Worm (Caenorhabditis elegans) whole organism, young adult: Measurements from ENCODE around the gene ZK1307.1.

Experiments used
- B0035.1 ChIP-seq: sonication (generic microtip); optimal IDR thresholded peaks from 2 replicates; lab custom pipeline; 2016; ENCODE audit warnings: missing genetic modification characterization, mild to moderate bottlenecking, missing compliant biosample characterization, missing genotype, missing genetic modification reagents
- C06A6.2 ChIP-seq: fragments of 200-800 bp; sonication (Bioruptor generic); conservative IDR thresholded peaks from 2 replicates; pipeline ENCODE4 v1.3.6; 2022; ENCODE audit warnings: missing genetic modification characterization, missing compliant biosample characterization
- F10E7.11 ChIP-seq: sonication (generic microtip); optimal IDR thresholded peaks from 2 replicates; lab custom pipeline; 2017; ENCODE audit warnings: mild to moderate bottlenecking, missing genetic modification characterization, moderate library complexity, missing compliant biosample characterization
- F37B4.10 ChIP-seq: fragments of 200-800 bp; sonication (Bioruptor generic); IDR thresholded peaks from 2 replicates; pipeline ENCODE4 v1.3.6; 2022; ENCODE audit warnings: missing genetic modification characterization, missing compliant biosample characterization
- K11D2.4 ChIP-seq: fragments of 200-800 bp; sonication (Bioruptor generic); IDR thresholded peaks from 2 replicates; pipeline ENCODE4 v1.3.6; 2022; ENCODE audit warnings: missing genetic modification reagents, missing genetic modification characterization, missing compliant biosample characterization
- Y53G8AR.9 ChIP-seq: fragments of 200-800 bp; sonication (Bioruptor generic); conservative IDR thresholded peaks from 2 replicates; pipeline ENCODE4 v1.3.6; 2022; ENCODE audit warnings: missing genetic modification reagents, missing genetic modification characterization, missing compliant biosample characterization
- Y67H2A.10 ChIP-seq: fragments of 200-800 bp; sonication (Bioruptor generic); conservative IDR thresholded peaks from 2 replicates; pipeline ENCODE4 v1.3.6; 2022; ENCODE audit warnings: missing genetic modification reagents, missing genetic modification characterization, missing compliant biosample characterization
- Y95B8A.8 ChIP-seq: fragments of 200-800 bp; sonication (Bioruptor generic); IDR thresholded peaks from 2 replicates; pipeline ENCODE4 v1.3.6; 2022; ENCODE audit warnings: missing genetic modification reagents, missing genetic modification characterization, missing compliant biosample characterization
- ZK185.1 ChIP-seq: sonication (generic microtip); optimal IDR thresholded peaks from 2 replicates; lab custom pipeline; 2016; ENCODE audit warnings: mild to moderate bottlenecking, missing genetic modification characterization, missing compliant biosample characterization; ENCODE audit not compliant: poor library complexity, severe bottlenecking
- akir-1 ChIP-seq: fragments of 200-800 bp; sonication (Bioruptor generic); optimal IDR thresholded peaks from 2 replicates; lab custom pipeline; 2018; ENCODE audit warnings: mild to moderate bottlenecking, missing genetic modification characterization, moderate library complexity, missing compliant biosample characterization
- ama-1 ChIP-seq, 3 experiments: fragments of 150-350 bp in 1 of 3; sonication (generic microtip) in 2 of 3; optimal IDR thresholded peaks; 2 replicates each; lab custom pipeline; 2014 to 2018; ENCODE audit warnings: missing biosample characterization in 2 of 3, missing genetic modification characterization in 2 of 3, missing genetic modification reagents in 2 of 3
- cebp-1 ChIP-seq, 2 experiments: fragments of 200-800 bp in 1 of 2; sonication (Bioruptor generic) in 1 of 2; sonication (generic microtip) in 1 of 2; IDR thresholded peaks in 1 of 2; optimal IDR thresholded peaks in 1 of 2; 2 replicates each; pipeline versions ENCODE4 v1.3.6 to Lab custom; 2017 to 2022; ENCODE audit warnings: missing compliant biosample characterization in 2 of 2, missing genetic modification characterization in 2 of 2, mild to moderate bottlenecking in 1 of 2, missing genetic modification reagents in 1 of 2, moderate library complexity in 1 of 2
- ceh-91 ChIP-seq: fragments of 200-800 bp; sonication (Bioruptor generic); IDR thresholded peaks from 2 replicates; pipeline ENCODE4 v1.3.6; 2022; ENCODE audit warnings: missing genetic modification reagents, missing genetic modification characterization, missing compliant biosample characterization
- chd-7 ChIP-seq: sonication (generic microtip); optimal IDR thresholded peaks from 2 replicates; lab custom pipeline; 2016; ENCODE audit warnings: mild to moderate bottlenecking, missing genetic modification characterization, moderate library complexity, missing compliant biosample characterization
- die-1 ChIP-seq: sonication (generic microtip); optimal IDR thresholded peaks from 2 replicates; lab custom pipeline; 2016; ENCODE audit warnings: missing genotype, mild to moderate bottlenecking, missing genetic modification characterization, missing compliant biosample characterization
- efl-1 ChIP-seq: fragments of 150-350 bp; optimal IDR thresholded peaks from 2 replicates; lab custom pipeline; 2014; ENCODE audit warnings: missing biosample characterization, missing genetic modification reagents, missing genetic modification characterization
- ets-4 ChIP-seq: fragments of 200-800 bp; sonication (Bioruptor generic); optimal IDR thresholded peaks from 2 replicates; lab custom pipeline; 2018; ENCODE audit warnings: mild to moderate bottlenecking, missing genetic modification characterization, missing compliant biosample characterization
- fkh-3 ChIP-seq: sonication (generic microtip); optimal IDR thresholded peaks from 2 replicates; lab custom pipeline; 2016; ENCODE audit warnings: mild to moderate bottlenecking, missing genetic modification characterization, missing compliant biosample characterization
- hrde-1 ChIP-seq: sonication (generic microtip); optimal IDR thresholded peaks from 2 replicates; lab custom pipeline; 2016; ENCODE audit warnings: missing genetic modification characterization, mild to moderate bottlenecking, missing compliant biosample characterization, moderate library complexity, missing genotype, missing genetic modification reagents, borderline replicate concordance
- let-526 ChIP-seq: fragments of 200-800 bp; sonication (Bioruptor generic); IDR thresholded peaks from 2 replicates; pipeline ENCODE4 v1.3.6; 2022; ENCODE audit warnings: missing genetic modification reagents, missing genetic modification characterization, missing compliant biosample characterization
- let-607 ChIP-seq, 2 experiments: fragments of 200-800 bp in 1 of 2; sonication (Bioruptor generic) in 1 of 2; sonication (generic microtip) in 1 of 2; optimal IDR thresholded peaks; 2 replicates each; lab custom pipeline; 2016 to 2018; ENCODE audit warnings: mild to moderate bottlenecking in 2 of 2, missing compliant biosample characterization in 2 of 2, missing genetic modification characterization in 2 of 2, moderate library complexity in 2 of 2, missing genotype in 1 of 2
- lin-26 ChIP-seq: fragments of 200-800 bp; sonication (Bioruptor generic); IDR thresholded peaks from 2 replicates; pipeline ENCODE4 v1.3.6; 2022; ENCODE audit warnings: missing genetic modification reagents, missing genetic modification characterization, missing compliant biosample characterization
- lin-35 ChIP-seq, 3 experiments: fragments of 150-350 bp in 2 of 3; sonication (generic microtip) in 1 of 3; optimal IDR thresholded peaks; 2 replicates each; lab custom pipeline; 2014 to 2018; ENCODE audit warnings: missing biosample characterization in 3 of 3, missing genetic modification characterization in 3 of 3, missing genetic modification reagents in 3 of 3
- lsy-27 ChIP-seq: sonication (generic microtip); optimal IDR thresholded peaks from 2 replicates; lab custom pipeline; 2017; ENCODE audit warnings: missing genetic modification characterization, mild to moderate bottlenecking, missing compliant biosample characterization, antibody characterized with exemption, missing genotype, borderline replicate concordance; ENCODE audit not compliant: insufficient read depth
- madf-10 ChIP-seq: sonication (generic microtip); optimal IDR thresholded peaks from 2 replicates; lab custom pipeline; 2016; ENCODE audit warnings: mild to moderate bottlenecking, missing genetic modification characterization, missing compliant biosample characterization
- madf-6 ChIP-seq: fragments of 200-800 bp; sonication (Bioruptor generic); IDR thresholded peaks from 2 replicates; pipeline ENCODE4 v1.3.6; 2022; ENCODE audit warnings: missing genetic modification reagents, missing genetic modification characterization, missing compliant biosample characterization
- mes-4 ChIP-seq: sonication (generic microtip); optimal IDR thresholded peaks from 2 replicates; lab custom pipeline; 2016; ENCODE audit warnings: missing genotype, missing genetic modification characterization, missing compliant biosample characterization
- mxl-1 ChIP-seq: sonication (generic microtip); optimal IDR thresholded peaks from 2 replicates; lab custom pipeline; 2016; ENCODE audit warnings: missing genetic modification characterization, missing compliant biosample characterization
- nfyb-1 ChIP-seq: fragments of 200-800 bp; sonication (Bioruptor generic); IDR thresholded peaks from 2 replicates; pipeline ENCODE4 v1.3.6; 2022; ENCODE audit warnings: missing genetic modification reagents, missing genetic modification characterization, missing compliant biosample characterization
- nhr-179 ChIP-seq: sonication (generic microtip); optimal IDR thresholded peaks from 2 replicates; lab custom pipeline; 2016; ENCODE audit warnings: mild to moderate bottlenecking, missing genetic modification characterization, missing compliant biosample characterization
- nhr-27 ChIP-seq: fragments of 200-800 bp; sonication (Bioruptor generic); optimal IDR thresholded peaks from 2 replicates; lab custom pipeline; 2018; ENCODE audit warnings: mild to moderate bottlenecking, missing genetic modification characterization, moderate library complexity, missing compliant biosample characterization
- nhr-80 ChIP-seq: sonication (generic microtip); optimal IDR thresholded peaks from 2 replicates; lab custom pipeline; 2016; ENCODE audit warnings: missing genetic modification characterization, missing compliant biosample characterization
- pbrm-1 ChIP-seq: fragments of 200-800 bp; sonication (Bioruptor generic); IDR thresholded peaks from 2 replicates; pipeline ENCODE4 v1.3.6; 2022; ENCODE audit warnings: missing genetic modification reagents, missing genetic modification characterization, missing compliant biosample characterization
- rcor-1 ChIP-seq: fragments of 200-800 bp; sonication (Bioruptor generic); IDR thresholded peaks from 2 replicates; pipeline ENCODE4 v1.3.6; 2022; ENCODE audit warnings: missing genetic modification reagents, missing genetic modification characterization, missing compliant biosample characterization
- somi-1 ChIP-seq: fragments of 200-800 bp; sonication (Bioruptor generic); optimal IDR thresholded peaks from 2 replicates; lab custom pipeline; 2018; ENCODE audit warnings: mild to moderate bottlenecking, missing genetic modification characterization, missing compliant biosample characterization
- tbx-9 ChIP-seq: sonication (generic microtip); optimal IDR thresholded peaks from 2 replicates; lab custom pipeline; 2016; ENCODE audit warnings: borderline replicate concordance, missing genetic modification characterization, inconsistent platforms, missing compliant biosample characterization
- unc-62 ChIP-seq: fragments of 150-350 bp; optimal IDR thresholded peaks from 2 replicates; lab custom pipeline; 2014; ENCODE audit warnings: missing biosample characterization, missing genetic modification reagents, missing genetic modification characterization
- zim-3 ChIP-seq: sonication (generic microtip); optimal IDR thresholded peaks from 2 replicates; lab custom pipeline; 2017; ENCODE audit warnings: mild to moderate bottlenecking, missing genetic modification characterization, moderate library complexity, missing compliant biosample characterization
- ztf-25 ChIP-seq: fragments of 200-800 bp; sonication (Bioruptor generic); IDR thresholded peaks from 2 replicates; pipeline ENCODE4 v1.3.6; 2022; ENCODE audit warnings: missing genetic modification reagents, missing genetic modification characterization, missing compliant biosample characterization
- ztf-6 ChIP-seq: fragments of 200-800 bp; sonication (Bioruptor generic); IDR thresholded peaks from 2 replicates; pipeline ENCODE4 v1.3.6; 2022; ENCODE audit warnings: missing genetic modification reagents, missing genetic modification characterization, missing compliant biosample characterization

Gene ZK1307.1

DNA sequence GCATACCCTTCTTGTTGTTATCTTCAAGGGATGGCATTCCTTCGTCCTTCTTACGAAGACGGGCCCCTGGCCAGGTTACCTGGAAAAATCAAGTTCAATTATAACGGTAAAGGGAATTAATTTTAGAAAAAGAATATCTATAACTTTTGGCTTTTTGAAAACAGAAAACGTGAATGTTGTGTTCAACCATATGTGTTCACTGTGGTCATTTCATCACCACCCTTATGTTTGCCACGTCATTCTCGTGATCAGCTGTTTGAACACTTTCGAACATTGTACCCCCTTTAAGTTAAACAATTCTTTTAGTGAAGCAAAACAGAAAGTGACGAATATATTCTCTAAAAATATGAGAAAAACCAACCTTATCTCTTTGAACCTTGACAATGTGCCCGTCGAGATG, 36.6 kb downstream of the ZK1307.1 start:
- TF ChIP-seq fkh-3 = no peak
- no peak for TF ChIP-seq chd-7 (tag; lab: Kevin White, UChicago)
- peak; percentile 37 for TF ChIP-seq ZK185.1 (tag; lab: Kevin White, UChicago)
- no peak for TF ChIP-seq ama-1 (optimal IDR thresholded peaks at IDR 0.05; lab: Kevin White, UChicago)
- no peak for TF ChIP-seq ama-1 (GFP tag; optimal IDR thresholded peaks at IDR 0.05; lab: Kevin White, UChicago)
- no peak for TF ChIP-seq lin-26
- no peak for TF ChIP-seq efl-1 (GFP tag; lab: Kevin White, UChicago)
- TF ChIP-seq F10E7.11 (tag; lab: Kevin White, UChicago) = peak; percentile 6
- peak; percentile 75 for TF ChIP-seq cebp-1 (GFP tag; IDR thresholded peaks at IDR 0.05; lab: Robert Waterston, UW)
- peak; percentile 75 for TF ChIP-seq cebp-1 (tag; optimal IDR thresholded peaks at IDR 0.05; lab: Kevin White, UChicago)
- peak; percentile 36 for TF ChIP-seq zim-3 (tag; lab: Kevin White, UChicago)
- TF ChIP-seq Y95B8A.8 = 0 out of 2 replicates have a peak, but pooled peaks have one; percentile 5
- peak; percentile 16; the same call in 1 of the 2 replicates for TF ChIP-seq let-526 (GFP tag; lab: Robert Waterston, UW)

DNA sequence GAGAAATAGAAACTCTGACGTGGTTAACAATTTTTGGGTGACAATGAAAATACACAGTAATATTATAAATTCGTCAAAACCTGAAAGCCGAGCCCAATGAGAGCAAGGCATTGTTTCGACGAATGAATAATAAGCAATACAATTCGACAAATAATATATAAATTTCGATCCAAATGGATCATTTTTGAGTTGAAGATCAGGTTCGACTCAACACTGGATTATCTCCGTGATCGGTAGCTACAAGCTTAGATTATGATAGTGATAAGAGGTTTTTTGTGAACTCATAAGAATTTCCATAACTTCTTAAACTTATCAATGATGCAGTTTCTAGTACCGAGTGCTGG, 37.5 kb downstream of the ZK1307.1 start:
- no peak for TF ChIP-seq lin-35 (GFP tag; optimal IDR thresholded peaks at IDR 0.05; lab: Kevin White, UChicago)
- TF ChIP-seq ama-1 (optimal IDR thresholded peaks at IDR 0.05; lab: Kevin White, UChicago) = no peak
- peak in 1 of 2 experiments; percentile 17 for TF ChIP-seq ama-1 (GFP tag; optimal IDR thresholded peaks at IDR 0.05; lab: Kevin White, UChicago)
- no peak for TF ChIP-seq nfyb-1 (GFP tag; lab: Robert Waterston, UW)
- TF ChIP-seq B0035.1 (tag; lab: Kevin White, UChicago) = no peak
- TF ChIP-seq nhr-27 = no peak
- TF ChIP-seq ets-4 (GFP tag; lab: Kevin White, UChicago) = no peak
- TF ChIP-seq Y67H2A.10 = no peak
- 0 out of 2 replicates have a peak, but pooled peaks have one; percentile 5 for TF ChIP-seq Y53G8AR.9 (GFP tag; lab: Robert Waterston, UW)
- 0 out of 2 replicates have a peak, but pooled peaks have one; percentile 19 for TF ChIP-seq lin-26
- TF ChIP-seq nhr-80 = peak; percentile 15
- peak in 1 of 2 experiments; percentile 8 for TF ChIP-seq let-607 (tag; optimal IDR thresholded peaks at IDR 0.05; lab: Kevin White, UChicago)
- TF ChIP-seq ztf-6 (GFP tag; lab: Robert Waterston, UW) = no peak
- TF ChIP-seq F37B4.10 (GFP tag; lab: Robert Waterston, UW) = 0 out of 2 replicates have a peak, but pooled peaks have one; percentile 40
- 0 out of 2 replicates have a peak, but pooled peaks have one; percentile 21 for TF ChIP-seq cebp-1 (GFP tag; IDR thresholded peaks at IDR 0.05; lab: Robert Waterston, UW)
- TF ChIP-seq cebp-1 (tag; optimal IDR thresholded peaks at IDR 0.05; lab: Kevin White, UChicago) = no peak
- peak; percentile 10; the same call in 1 of the 2 replicates for TF ChIP-seq pbrm-1 (GFP tag; lab: Robert Waterston, UW)
- TF ChIP-seq rcor-1 (GFP tag; lab: Robert Waterston, UW) = peak; percentile 37; the same call in 1 of the 2 replicates
- TF ChIP-seq ZK185.1 (tag; lab: Kevin White, UChicago) = peak; percentile 37
- no peak for TF ChIP-seq nhr-179
- peak; percentile 21 for TF ChIP-seq madf-10 (tag; lab: Kevin White, UChicago)

DNA sequence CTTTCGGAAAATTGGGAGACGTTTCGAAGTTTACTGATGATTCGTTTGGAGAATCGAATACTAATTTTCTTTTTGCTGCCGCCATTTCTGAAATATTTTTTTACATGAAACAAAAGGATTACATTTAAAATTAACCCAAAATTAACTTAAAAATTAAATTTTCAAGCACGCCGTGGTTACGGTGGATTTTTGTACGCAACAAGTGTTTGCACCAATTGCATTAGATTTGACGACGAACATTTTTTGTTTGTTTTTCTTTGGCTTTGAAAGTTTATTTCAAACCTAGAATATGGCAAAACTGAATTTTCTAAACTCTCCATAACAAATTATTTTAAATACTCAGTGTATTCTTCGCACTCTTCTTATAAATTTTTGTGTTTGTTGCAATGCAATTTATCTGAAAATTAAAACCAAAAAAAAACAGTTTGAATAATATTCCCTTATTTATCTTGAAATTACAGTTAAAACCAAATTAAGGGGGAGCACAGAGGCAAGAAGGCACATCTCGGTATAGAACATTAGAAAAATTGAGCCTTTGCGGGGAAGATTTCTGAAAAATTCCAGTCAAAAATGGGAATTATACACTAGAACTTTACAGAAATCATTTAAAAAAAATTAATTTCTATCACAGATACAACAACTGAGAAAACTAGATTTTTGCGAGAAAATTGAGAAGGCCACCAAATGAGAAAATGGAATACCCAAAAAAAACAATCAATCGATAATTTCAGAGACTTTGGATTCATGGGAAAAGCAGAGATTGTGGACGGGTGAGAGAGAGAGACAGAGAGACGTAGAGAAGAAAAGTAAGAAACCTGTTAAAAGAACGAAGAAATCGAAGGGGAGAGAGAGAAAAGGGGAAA, 38.1 kb downstream of the ZK1307.1 start, which contains the start of gene hal-3:
hal-3 (minus strand) TSS at position 87 of the 863 bp plus-strand sequence.
- no peak for TF ChIP-seq C06A6.2 (GFP tag; lab: Robert Waterston, UW)
- TF ChIP-seq ceh-91 (GFP tag; lab: Robert Waterston, UW) = no peak
- no peak for TF ChIP-seq die-1 (tag; lab: Kevin White, UChicago)
- no peak for TF ChIP-seq rcor-1 (GFP tag; lab: Robert Waterston, UW)
- TF ChIP-seq F37B4.10 (GFP tag; lab: Robert Waterston, UW) = no peak
- peak; percentile 36 for TF ChIP-seq ZK185.1 (tag; lab: Kevin White, UChicago)
- peak; percentile 52; the same call in 1 of the 2 replicates for TF ChIP-seq ztf-25 (GFP tag; lab: Robert Waterston, UW)
- no peak for TF ChIP-seq somi-1 (GFP tag; lab: Kevin White, UChicago)
- no peak for TF ChIP-seq K11D2.4 (GFP tag; lab: Robert Waterston, UW)
- no peak for TF ChIP-seq tbx-9
- no peak for TF ChIP-seq akir-1
- no peak for TF ChIP-seq mxl-1 (tag; lab: Kevin White, UChicago)
- no peak for TF ChIP-seq lin-26
- no peak for TF ChIP-seq mes-4 (tag; lab: Kevin White, UChicago)
- TF ChIP-seq hrde-1 (tag; lab: Kevin White, UChicago) = no peak
- TF ChIP-seq madf-6 (GFP tag; lab: Robert Waterston, UW) = peak; percentile 48; the same call in 1 of the 2 replicates
- no peak for TF ChIP-seq lsy-27 (tag; lab: Kevin White, UChicago)
- no peak for TF ChIP-seq zim-3 (tag; lab: Kevin White, UChicago)
- no peak for TF ChIP-seq unc-62 (GFP tag; lab: Kevin White, UChicago)
- TF ChIP-seq ets-4 (GFP tag; lab: Kevin White, UChicago) = no peak
